Fruit fly (Drosophila melanogaster): ENCODE data around the gene prd1.

DNA sequence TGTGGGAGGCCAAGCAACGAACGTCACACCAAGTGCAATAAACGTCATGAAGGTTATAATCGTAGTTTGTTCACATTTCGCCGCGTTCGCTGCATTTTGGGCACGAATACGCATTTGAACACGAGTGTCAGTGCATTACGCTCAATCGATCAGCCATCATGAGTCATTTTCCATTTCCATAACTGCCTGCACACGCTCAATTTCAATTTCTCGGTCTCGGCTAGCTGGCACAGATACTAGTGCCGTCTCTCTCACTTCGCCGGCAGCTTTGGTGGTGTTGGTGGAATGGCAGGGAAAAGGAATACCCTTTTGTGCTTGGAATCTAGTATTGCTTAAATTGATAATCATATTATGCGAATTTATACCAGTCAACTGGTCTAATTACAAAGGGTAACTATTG lies 25.1 kb downstream of the prd1 start:
- TF ChIP-seq psq (optimal IDR thresholded peaks at IDR 0.05) = no peak
- TF ChIP-seq EcR (GFP tag; optimal IDR thresholded peaks at IDR 0.05) = no peak

All from whole organism.